Worm (Caenorhabditis elegans) whole organism, early embryonic: ENCODE measurements around the gene crn-7.

ENCODE experiments used
- F13C5.2 ChIP-seq: sonication (generic microtip); optimal IDR thresholded peaks from 2 replicates; lab custom pipeline; 2017; ENCODE audit warnings: mild to moderate bottlenecking, missing genetic modification characterization, inconsistent platforms, missing compliant biosample characterization
- ama-1 ChIP-seq: fragments of 150-350 bp; optimal IDR thresholded peaks from 2 replicates; lab custom pipeline; 2014
- ceh-36 ChIP-seq: sonication (generic microtip); optimal IDR thresholded peaks from 2 replicates; lab custom pipeline; 2016; ENCODE audit warnings: missing genetic modification characterization, inconsistent platforms, missing compliant biosample characterization
- flt-1 ChIP-seq: fragments of 200-800 bp; sonication (Bioruptor generic); IDR thresholded peaks from 2 replicates; pipeline ENCODE4 v1.3.6; 2022; ENCODE audit warnings: missing genetic modification characterization, missing compliant biosample characterization
- hmg-4 ChIP-seq: fragments of 200-800 bp; sonication (Bioruptor generic); optimal IDR thresholded peaks from 2 replicates; lab custom pipeline; 2018; ENCODE audit warnings: mild to moderate bottlenecking, missing genetic modification characterization, missing compliant biosample characterization
- scrt-1 ChIP-seq: fragments of 200-800 bp; sonication (Bioruptor generic); IDR thresholded peaks from 2 replicates; pipeline ENCODE4 v1.3.6; 2022; ENCODE audit warnings: missing genetic modification characterization, missing compliant biosample characterization
- tbx-37 ChIP-seq: fragments of 200-800 bp; sonication (Bioruptor generic); conservative IDR thresholded peaks from 2 replicates; pipeline ENCODE4 v1.3.6; 2022; ENCODE audit warnings: missing genetic modification reagents, missing genetic modification characterization, missing compliant biosample characterization

DNA sequence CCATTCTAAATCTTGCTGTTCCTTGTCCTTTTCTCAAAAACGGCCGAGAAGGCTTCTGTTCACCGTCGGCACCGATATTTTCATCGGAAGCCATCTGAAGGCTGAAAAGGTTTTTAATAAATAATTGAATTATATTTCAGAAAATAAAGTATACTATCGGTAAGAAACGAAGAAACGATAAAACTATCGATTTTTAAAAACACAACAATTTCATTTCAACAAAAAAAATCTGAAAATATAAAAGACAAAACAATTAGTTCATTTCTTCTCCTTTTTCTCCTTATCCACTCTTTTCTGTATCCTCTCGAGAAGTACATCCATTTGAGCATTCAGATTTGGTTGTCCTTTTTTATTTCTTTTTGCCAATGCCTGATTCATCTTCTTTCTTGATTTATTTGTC is 50.2 kb downstream of the crn-7 start, which contains the start of gene sas-4:
- no peak for TF ChIP-seq ceh-36 (tag; lab: Kevin White, UChicago)
- no peak for TF ChIP-seq scrt-1 (GFP tag; lab: Robert Waterston, UW)
- no peak for TF ChIP-seq hmg-4
- TF ChIP-seq F13C5.2 (tag; lab: Kevin White, UChicago): no peak
- TF ChIP-seq tbx-37 (GFP tag; lab: Robert Waterston, UW): no peak
- no peak for TF ChIP-seq ama-1 (lab: Kevin White, UChicago)
- TF ChIP-seq flt-1 (GFP tag; lab: Robert Waterston, UW): no peak
